Fruit fly (Drosophila melanogaster) whole organism, embryonic: ENCODE data around the gene Bet5.

Experiments used
- Aef1 ChIP-seq: fragments of 200-800 bp; sonication (Bioruptor generic); IDR thresholded peaks from 3 replicates; pipeline ENCODE4 v1.3.6; 2022; ENCODE audit warnings: missing biosample characterization, missing genetic modification characterization
- Atf-2 ChIP-seq: fragments of 200-800 bp; sonication (Bioruptor generic); optimal IDR thresholded peaks from 2 replicates; lab custom pipeline; 2016; ENCODE audit warnings: missing biosample characterization, missing genetic modification characterization
- Atf6 ChIP-seq: fragments of 200-800 bp; sonication (Bioruptor generic); IDR thresholded peaks from 2 replicates; pipeline ENCODE4 v1.3.6; 2022; ENCODE audit warnings: missing biosample characterization, missing genetic modification characterization
- Bteb2 ChIP-seq: fragments of 200-800 bp; sonication (Bioruptor generic); optimal IDR thresholded peaks from 2 replicates; lab custom pipeline; 2016; ENCODE audit warnings: missing biosample characterization, missing genetic modification characterization
- CG1024 ChIP-seq: fragments of 200-800 bp; sonication (Bioruptor generic); IDR thresholded peaks from 2 replicates; pipeline ENCODE4 v1.3.6; 2022; ENCODE audit warnings: missing biosample characterization, missing genetic modification characterization
- CG10321 ChIP-seq: fragments of 200-800 bp; sonication (Bioruptor generic); IDR thresholded peaks from 2 replicates; pipeline ENCODE4 v1.3.6; 2022; ENCODE audit warnings: missing biosample characterization, missing genetic modification characterization
- CG11456 ChIP-seq: fragments of 200-800 bp; sonication (Bioruptor generic); IDR thresholded peaks from 3 replicates; pipeline ENCODE4 v1.3.6; 2022; ENCODE audit warnings: missing biosample characterization, missing genetic modification characterization
- CG11696 ChIP-seq: fragments of 200-800 bp; sonication (Bioruptor generic); IDR thresholded peaks from 2 replicates; pipeline ENCODE4 v1.3.6; 2022; ENCODE audit warnings: missing biosample characterization, missing genetic modification characterization
- CG12942 ChIP-seq: fragments of 200-800 bp; sonication (Bioruptor generic); optimal IDR thresholded peaks from 3 replicates; lab custom pipeline; 2016; ENCODE audit warnings: missing biosample characterization, missing genetic modification characterization
- CG15269 ChIP-seq: fragments of 200-800 bp; sonication (Bioruptor generic); optimal IDR thresholded peaks from 2 replicates; lab custom pipeline; 2018; ENCODE audit warnings: missing biosample characterization, mild to moderate bottlenecking, missing genetic modification characterization, moderate library complexity
- CG15696 ChIP-seq: fragments of 200-800 bp; sonication (Bioruptor generic); optimal IDR thresholded peaks from 2 replicates; lab custom pipeline; 2019; ENCODE audit warnings: missing biosample characterization, mild to moderate bottlenecking, missing genetic modification characterization, moderate library complexity
- CG16815 ChIP-seq: fragments of 200-800 bp; sonication (Bioruptor generic); optimal IDR thresholded peaks from 3 replicates; lab custom pipeline; 2017; ENCODE audit warnings: missing biosample characterization, mild to moderate bottlenecking, missing genetic modification characterization
- CG17361 ChIP-seq: fragments of 200-800 bp; sonication (Bioruptor generic); IDR thresholded peaks from 3 replicates; pipeline ENCODE4 v1.3.6; 2022; ENCODE audit warnings: missing biosample characterization, missing genetic modification characterization
- CG4820 ChIP-seq: fragments of 200-800 bp; sonication (Bioruptor generic); optimal IDR thresholded peaks from 3 replicates; lab custom pipeline; 2016; ENCODE audit warnings: missing biosample characterization, missing genetic modification characterization
- CG5180 ChIP-seq: fragments of 200-800 bp; sonication (Bioruptor generic); optimal IDR thresholded peaks from 3 replicates; lab custom pipeline; 2017; ENCODE audit warnings: missing biosample characterization, missing genetic modification characterization, mild to moderate bottlenecking, moderate library complexity, missing genetic modification reagents
- CG6654 ChIP-seq: fragments of 200-800 bp; sonication (Bioruptor generic); optimal IDR thresholded peaks from 2 replicates; lab custom pipeline; 2017; ENCODE audit warnings: missing biosample characterization, mild to moderate bottlenecking, missing genetic modification characterization
- CG6689 ChIP-seq: fragments of 200-800 bp; sonication (Bioruptor generic); IDR thresholded peaks from 2 replicates; pipeline ENCODE4 v1.3.6; 2022; ENCODE audit warnings: missing biosample characterization, missing genetic modification characterization
- CG8281 ChIP-seq: fragments of 200-800 bp; sonication (Bioruptor generic); optimal IDR thresholded peaks from 2 replicates; lab custom pipeline; 2018; ENCODE audit warnings: missing biosample characterization, mild to moderate bottlenecking, missing genetic modification characterization, moderate library complexity
- CG9437 ChIP-seq: fragments of 200-800 bp; sonication (Bioruptor generic); optimal IDR thresholded peaks from 2 replicates; lab custom pipeline; 2018; ENCODE audit warnings: missing biosample characterization, mild to moderate bottlenecking, missing genetic modification characterization
- CG9817 ChIP-seq: fragments of 200-800 bp; sonication (Bioruptor generic); optimal IDR thresholded peaks from 2 replicates; lab custom pipeline; 2018; ENCODE audit warnings: missing biosample characterization, mild to moderate bottlenecking, missing genetic modification characterization, moderate library complexity
- Camta ChIP-seq: fragments of 200-800 bp; sonication (Bioruptor generic); optimal IDR thresholded peaks from 2 replicates; lab custom pipeline; 2016; ENCODE audit warnings: missing biosample characterization, missing genetic modification characterization
- Dad ChIP-seq: fragments of 200-800 bp; sonication (Bioruptor generic); optimal IDR thresholded peaks from 3 replicates; lab custom pipeline; 2016; ENCODE audit warnings: missing biosample characterization, missing genetic modification characterization
- Drgx ChIP-seq: fragments of 200-800 bp; sonication (Bioruptor generic); IDR thresholded peaks from 2 replicates; pipeline ENCODE4 v1.3.6; 2022; ENCODE audit warnings: missing biosample characterization, missing genetic modification characterization
- Eip74EF ChIP-seq, 2 experiments: fragments of 200-800 bp in 1 of 2; fragments of >200 bp in 1 of 2; sonication (Bioruptor generic) in 1 of 2; optimal IDR thresholded peaks; 2 replicates each; lab custom pipeline; 2017 to 2019; ENCODE audit warnings: missing biosample characterization in 2 of 2, missing genetic modification characterization in 2 of 2, mild to moderate bottlenecking in 1 of 2, moderate library complexity in 1 of 2
- Fer3 ChIP-seq: fragments of 200-800 bp; sonication (Bioruptor generic); optimal IDR thresholded peaks from 2 replicates; lab custom pipeline; 2018; ENCODE audit warnings: missing biosample characterization, mild to moderate bottlenecking, missing genetic modification characterization, moderate library complexity
- Hand ChIP-seq: fragments of 200-800 bp; sonication (Bioruptor generic); optimal IDR thresholded peaks from 2 replicates; lab custom pipeline; 2017; ENCODE audit warnings: mild to moderate bottlenecking, missing biosample characterization, missing genetic modification reagents, missing genetic modification characterization
- Hmx ChIP-seq: fragments of 200-800 bp; sonication (Bioruptor generic); optimal IDR thresholded peaks from 2 replicates; lab custom pipeline; 2016; ENCODE audit warnings: missing biosample characterization, missing genetic modification characterization
- Lpt ChIP-seq: fragments of >200 bp; optimal IDR thresholded peaks from 2 replicates; lab custom pipeline; 2018; ENCODE audit warnings: missing biosample characterization, missing genetic modification characterization
- Oaz ChIP-seq: fragments of 200-800 bp; sonication (Bioruptor generic); IDR thresholded peaks from 2 replicates; pipeline ENCODE4 v1.3.6; 2022; ENCODE audit warnings: missing biosample characterization, missing genetic modification characterization
- Sox100B ChIP-seq: fragments of 200-800 bp; sonication (Bioruptor generic); optimal IDR thresholded peaks from 3 replicates; lab custom pipeline; 2018; ENCODE audit warnings: missing biosample characterization, mild to moderate bottlenecking, missing genetic modification characterization
- Xrp1 ChIP-seq: fragments of 200-800 bp; sonication (Bioruptor generic); IDR thresholded peaks from 2 replicates; pipeline ENCODE4 v1.3.6; 2022; ENCODE audit warnings: missing biosample characterization, missing genetic modification characterization
- btn ChIP-seq: fragments of 200-800 bp; sonication (Bioruptor generic); optimal IDR thresholded peaks from 2 replicates; lab custom pipeline; 2016; ENCODE audit warnings: missing biosample characterization, missing genetic modification characterization
- chinmo ChIP-seq: fragments of 200-800 bp; sonication (Bioruptor generic); IDR thresholded peaks from 4 replicates; pipeline ENCODE4 v1.3.6; 2022; ENCODE audit warnings: missing biosample characterization, missing genetic modification characterization; ENCODE audit not compliant: partially characterized antibody
- ems ChIP-seq: fragments of 200-800 bp; sonication (Bioruptor generic); optimal IDR thresholded peaks from 3 replicates; lab custom pipeline; 2016; ENCODE audit warnings: missing biosample characterization, missing genetic modification characterization
- gsb ChIP-seq: fragments of 200-800 bp; sonication (Bioruptor generic); IDR thresholded peaks from 2 replicates; pipeline ENCODE4 v1.3.6; 2022; ENCODE audit warnings: missing biosample characterization, missing genetic modification characterization
- hkb ChIP-seq, 2 experiments: fragments of 200-800 bp in 1 of 2; fragments of >200 bp in 1 of 2; sonication (Bioruptor generic) in 1 of 2; IDR thresholded peaks in 1 of 2; optimal IDR thresholded peaks in 1 of 2; 2 replicates each; pipeline versions ENCODE4 v1.3.6 to Lab custom; 2017 to 2022; ENCODE audit warnings: missing biosample characterization in 1 of 2, missing genetic modification characterization in 1 of 2
- insv ChIP-seq, 2 experiments: fragments of 200-800 bp; sonication (Bioruptor generic); optimal IDR thresholded peaks; 3 replicates each; lab custom pipeline; 2016 to 2018; ENCODE audit warnings: missing biosample characterization in 2 of 2, missing genetic modification characterization in 2 of 2
- inv ChIP-seq: fragments of 200-800 bp; sonication (Bioruptor generic); IDR thresholded peaks from 2 replicates; pipeline ENCODE4 v1.3.6; 2022; ENCODE audit warnings: missing biosample characterization, missing genetic modification characterization; ENCODE audit not compliant: partially characterized antibody
- mld ChIP-seq: fragments of 200-800 bp; sonication (Bioruptor generic); IDR thresholded peaks from 3 replicates; pipeline ENCODE4 v1.3.6; 2022; ENCODE audit warnings: missing biosample characterization, missing genetic modification characterization; ENCODE audit not compliant: partially characterized antibody
- salm ChIP-seq: fragments of 200-800 bp; sonication (Bioruptor generic); optimal IDR thresholded peaks from 2 replicates; lab custom pipeline; 2018; ENCODE audit warnings: missing biosample characterization, mild to moderate bottlenecking, missing genetic modification characterization
- shn ChIP-seq: fragments of 200-800 bp; sonication (Bioruptor generic); optimal IDR thresholded peaks from 3 replicates; lab custom pipeline; 2016; ENCODE audit warnings: missing biosample characterization, missing genetic modification characterization
- slou ChIP-seq: fragments of 200-800 bp; sonication (Bioruptor generic); optimal IDR thresholded peaks from 3 replicates; lab custom pipeline; 2016; ENCODE audit warnings: missing biosample characterization, missing genetic modification characterization
- sob ChIP-seq: fragments of 200-800 bp; sonication (Bioruptor generic); IDR thresholded peaks from 2 replicates; pipeline ENCODE4 v1.3.6; 2022; ENCODE audit warnings: missing biosample characterization, missing genetic modification characterization
- sr ChIP-seq: fragments of 200-800 bp; sonication (Bioruptor generic); IDR thresholded peaks from 3 replicates; pipeline ENCODE4 v1.3.6; 2022; ENCODE audit warnings: missing biosample characterization, missing genetic modification characterization
- sug ChIP-seq: fragments of 200-800 bp; optimal IDR thresholded peaks from 2 replicates; lab custom pipeline; 2019; ENCODE audit warnings: missing biosample characterization, mild to moderate bottlenecking, missing genetic modification characterization, moderate library complexity
- toy ChIP-seq: fragments of 200-800 bp; sonication (Bioruptor generic); IDR thresholded peaks from 2 replicates; pipeline ENCODE4 v1.3.6; 2022; ENCODE audit warnings: missing biosample characterization, missing genetic modification characterization
- ttk ChIP-seq: fragments of 200-800 bp; sonication (Bioruptor generic); IDR thresholded peaks from 2 replicates; pipeline ENCODE4 v2.1.2; 2022; ENCODE audit warnings: missing biosample characterization, missing genetic modification characterization
- wor ChIP-seq: fragments of 200-800 bp; sonication (Bioruptor generic); IDR thresholded peaks from 2 replicates; pipeline ENCODE4 v1.3.6; 2022; ENCODE audit warnings: missing biosample characterization, missing genetic modification characterization
- yki ChIP-seq: fragments of >200 bp; optimal IDR thresholded peaks from 3 replicates; lab custom pipeline; 2018

Bet5 gene

DNA sequence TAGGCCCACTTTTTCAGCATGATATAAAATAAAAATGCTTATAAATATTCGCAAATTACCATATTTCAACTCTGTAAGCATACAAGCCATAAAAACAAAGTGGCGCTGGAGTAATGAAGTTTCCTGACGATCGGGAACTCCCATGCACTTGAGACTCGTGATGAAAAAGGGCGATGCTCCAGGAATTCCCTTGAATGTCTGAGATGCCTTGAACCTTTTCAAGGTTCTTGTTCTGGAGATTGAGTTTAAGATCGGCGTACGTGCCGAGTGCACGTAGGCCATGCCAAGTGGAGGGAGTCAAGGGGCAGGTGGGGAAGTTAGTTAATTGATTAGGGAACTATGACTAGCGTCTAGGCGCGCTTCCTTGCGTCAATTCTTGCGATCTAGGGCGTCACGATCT is 3.8 kb downstream of the Bet5 start:
- TF ChIP-seq Atf-2 (GFP tag; lab: Kevin White, UChicago) (no peak), salm (tag; lab: Kevin White, UChicago) (no peak), CG8281 (tag; lab: Kevin White, UChicago) (no peak), CG9437 (no peak), sr (GFP tag; lab: Robert Waterston, UW) (no peak), mld (GFP tag; lab: Robert Waterston, UW) (no peak), hkb (optimal IDR thresholded peaks at IDR 0.05; lab: Kevin White, UChicago) (no peak), hkb (GFP tag; IDR thresholded peaks at IDR 0.05; lab: Robert Waterston, UW) (no peak), CG1024 (GFP tag; lab: Robert Waterston, UW) (no peak), ttk (GFP tag; lab: Robert Waterston, UW) (no peak), Camta (GFP tag; lab: Kevin White, UChicago) (no peak), inv (GFP tag; lab: Robert Waterston, UW) (no peak)
- TF ChIP-seq, all 482 proteins: peak for 0

dm6 chr3R:30189398-30189797 is 9.4 kb downstream of the Bet5 start:
- TF ChIP-seq Lpt (GFP tag; lab: Kevin White, UChicago) = no peak
- no peak for TF ChIP-seq sug (tag; lab: Kevin White, UChicago)
- no peak for TF ChIP-seq slou
- TF ChIP-seq Drgx (GFP tag; lab: Robert Waterston, UW) = no peak
- no peak for TF ChIP-seq CG17361 (GFP tag; lab: Robert Waterston, UW)
- TF ChIP-seq yki = no peak
- 0 out of 4 replicates have a peak, but pooled peaks have one; percentile 14 for TF ChIP-seq chinmo (GFP tag; lab: Robert Waterston, UW)
- TF ChIP-seq Hand (GFP tag; lab: Kevin White, UChicago) = no peak

DNA sequence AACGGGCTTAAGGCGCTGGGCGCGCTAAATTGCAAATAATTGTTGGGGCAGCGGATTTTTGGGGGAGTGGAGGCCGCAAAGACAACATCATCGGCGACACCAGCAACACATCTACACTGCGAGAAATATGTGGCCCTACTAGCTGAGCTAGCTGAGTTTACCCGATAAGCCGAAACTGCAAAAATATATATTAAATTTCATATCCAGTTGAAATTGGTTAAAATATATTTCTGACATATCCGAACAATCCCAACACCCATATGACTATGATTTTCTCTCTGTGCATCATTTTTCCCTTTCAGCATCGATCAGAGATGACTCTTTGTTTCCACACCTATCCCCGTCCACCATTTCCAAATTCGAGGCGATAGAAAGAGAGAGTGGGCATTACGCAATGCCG is 9.8 kb downstream of the Bet5 start:
- TF ChIP-seq ems (peak; percentile 24), CG6654 (GFP tag; lab: Kevin White, UChicago) (peak; percentile 20), insv (GFP tag; optimal IDR thresholded peaks at IDR 0.05; lab: Kevin White, UChicago) (no peak), Hmx (GFP tag; lab: Kevin White, UChicago) (peak; percentile 4), sob (peak; percentile 85), Drgx (GFP tag; lab: Robert Waterston, UW) (peak; percentile 55), wor (GFP tag; lab: Robert Waterston, UW) (peak; percentile 64; the same call in 1 of the 2 replicates), CG12942 (peak; percentile 41), CG11456 (peak; percentile 69; the same call in 2 of the 3 replicates), CG5180 (peak; percentile 48), gsb (GFP tag; lab: Robert Waterston, UW) (0 out of 2 replicates have a peak, but pooled peaks have one; percentile 48), CG4820 (GFP tag; lab: Kevin White, UChicago) (peak; percentile 77), Bteb2 (peak; percentile 4), CG15269 (tag; lab: Kevin White, UChicago) (peak; percentile 79), CG9817 (tag; lab: Kevin White, UChicago) (peak; percentile 60), Eip74EF (GFP tag; optimal IDR thresholded peaks at IDR 0.05; lab: Kevin White, UChicago) (peak in 1 of 2 experiments; percentile 63), btn (GFP tag; lab: Kevin White, UChicago) (no peak), shn (GFP tag; lab: Kevin White, UChicago) (peak; percentile 5), Oaz (GFP tag; lab: Robert Waterston, UW) (peak; percentile 43; the same call in 1 of the 2 replicates), Aef1 (GFP tag; lab: Robert Waterston, UW) (peak; percentile 79), toy (no peak), CG6689 (peak; percentile 80), CG11696 (GFP tag; lab: Robert Waterston, UW) (peak; percentile 58), Sox100B (GFP tag; lab: Kevin White, UChicago) (peak; percentile 71), Fer3 (peak; percentile 76), Atf6 (GFP tag; lab: Robert Waterston, UW) (peak; percentile 78), CG15696 (peak; percentile 18), Xrp1 (GFP tag; lab: Robert Waterston, UW) (peak; percentile 86), CG16815 (GFP tag; lab: Kevin White, UChicago) (peak; percentile 29), CG10321 (no peak), Dad (peak; percentile 68)
